Worm (Caenorhabditis elegans) whole organism, early embryonic: ENCODE measurements around the gene fmo-2.

Experiments used
- ama-1 ChIP-seq: fragments of 150-350 bp; optimal IDR thresholded peaks from 2 replicates; lab custom pipeline; 2014
- flt-1 ChIP-seq: fragments of 200-800 bp; sonication (Bioruptor generic); IDR thresholded peaks from 2 replicates; pipeline ENCODE4 v1.3.6; 2022; ENCODE audit warnings: missing genetic modification characterization, missing compliant biosample characterization

DNA sequence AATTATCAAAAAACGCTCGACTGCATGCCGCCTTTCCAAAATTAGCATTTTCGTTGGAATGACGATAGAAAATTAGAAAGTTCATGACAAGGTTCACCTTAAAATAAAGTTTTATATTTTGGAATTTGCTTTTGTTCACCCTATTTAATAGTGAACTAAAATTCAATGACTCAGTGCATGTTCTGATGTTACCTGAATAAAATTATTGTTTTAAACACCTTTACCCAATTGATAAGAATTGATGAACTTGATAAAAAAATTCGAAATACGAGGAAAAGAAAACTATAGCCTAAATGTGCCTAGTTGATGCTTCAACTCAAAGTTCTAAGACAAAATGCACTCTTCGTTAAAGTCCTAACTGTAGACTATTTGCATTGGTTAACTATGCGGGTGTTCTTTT lies 21.3 kb upstream of the fmo-2 start:
- no peak for TF ChIP-seq ama-1 (lab: Kevin White, UChicago)
- TF ChIP-seq flt-1, result no peak
